Worm (Caenorhabditis elegans) whole organism, L3 larva: ENCODE results near the gene ugt-14.

Experiments used
- R02D3.7 ChIP-seq: fragments of 150-350 bp; optimal IDR thresholded peaks from 2 replicates; lab custom pipeline; 2014; ENCODE audit warnings: missing biosample characterization, missing genetic modification characterization
- aly-2 ChIP-seq: fragments of 150-350 bp; optimal IDR thresholded peaks from 2 replicates; lab custom pipeline; 2014; ENCODE audit warnings: missing biosample characterization, missing genetic modification characterization
- ama-1 ChIP-seq: fragments of 150-350 bp; optimal IDR thresholded peaks from 2 replicates; lab custom pipeline; 2018
- ceh-16 ChIP-seq: sonication (generic microtip); optimal IDR thresholded peaks from 2 replicates; lab custom pipeline; 2017; ENCODE audit warnings: missing biosample characterization, missing genetic modification characterization
- egl-5 ChIP-seq: fragments of 150-350 bp; optimal IDR thresholded peaks from 2 replicates; lab custom pipeline; 2017; ENCODE audit warnings: missing biosample characterization, missing genetic modification reagents, missing genetic modification characterization, inconsistent platforms
- elt-1 ChIP-seq: fragments of 150-350 bp; optimal IDR thresholded peaks from 2 replicates; lab custom pipeline; 2014; ENCODE audit warnings: missing biosample characterization, missing genetic modification characterization
- elt-2 ChIP-seq: sonication (generic microtip); optimal IDR thresholded peaks from 2 replicates; lab custom pipeline; 2016; ENCODE audit warnings: missing genetic modification reagents, mild to moderate bottlenecking, missing genetic modification characterization, missing compliant biosample characterization
- eor-1 ChIP-seq, 2 experiments: fragments of 150-350 bp; optimal IDR thresholded peaks; 2 replicates each; lab custom pipeline; 2014 to 2018; ENCODE audit warnings: missing biosample characterization in 2 of 2, missing genetic modification characterization in 2 of 2
- fkh-2 ChIP-seq: fragments of 150-350 bp; optimal IDR thresholded peaks from 2 replicates; lab custom pipeline; 2014; ENCODE audit warnings: missing biosample characterization, missing genetic modification reagents, missing genetic modification characterization
- jun-1 ChIP-seq: fragments of 150-350 bp; optimal IDR thresholded peaks from 2 replicates; lab custom pipeline; 2014; ENCODE audit warnings: missing biosample characterization, missing genetic modification reagents, missing genetic modification characterization
- lin-15B ChIP-seq: fragments of 150-350 bp; optimal IDR thresholded peaks from 2 replicates; lab custom pipeline; 2014; ENCODE audit warnings: missing biosample characterization, missing genetic modification characterization
- lin-39 ChIP-seq: fragments of 150-350 bp; optimal IDR thresholded peaks from 2 replicates; lab custom pipeline; 2018; ENCODE audit warnings: missing biosample characterization, missing genetic modification reagents, missing genetic modification characterization
- lsy-12 ChIP-seq: sonication (generic microtip); optimal IDR thresholded peaks from 2 replicates; lab custom pipeline; 2016; ENCODE audit warnings: mild to moderate bottlenecking, missing genetic modification characterization, missing compliant biosample characterization
- nhr-12 ChIP-seq: fragments of 150-350 bp; optimal IDR thresholded peaks from 2 replicates; lab custom pipeline; 2014; ENCODE audit warnings: missing biosample characterization, missing genetic modification characterization
- nhr-23 ChIP-seq: fragments of 150-350 bp; optimal IDR thresholded peaks from 2 replicates; lab custom pipeline; 2014; ENCODE audit warnings: missing biosample characterization, missing genetic modification reagents, missing genetic modification characterization
- nhr-237 ChIP-seq: fragments of 150-350 bp; optimal IDR thresholded peaks from 2 replicates; lab custom pipeline; 2014; ENCODE audit warnings: missing biosample characterization, missing genetic modification characterization
- nhr-25 ChIP-seq: sonication (generic microtip); optimal IDR thresholded peaks from 2 replicates; lab custom pipeline; 2017; ENCODE audit warnings: missing biosample characterization, missing genetic modification characterization
- nhr-28 ChIP-seq: fragments of 150-350 bp; optimal IDR thresholded peaks from 2 replicates; lab custom pipeline; 2014; ENCODE audit warnings: missing biosample characterization, missing genetic modification characterization
- nhr-43 ChIP-seq: sonication (generic microtip); optimal IDR thresholded peaks from 2 replicates; lab custom pipeline; 2016; ENCODE audit warnings: mild to moderate bottlenecking, missing genetic modification characterization, missing compliant biosample characterization; ENCODE audit not compliant: poor library complexity, severe bottlenecking
- nhr-67 ChIP-seq: fragments of 150-350 bp; optimal IDR thresholded peaks from 2 replicates; lab custom pipeline; 2014; ENCODE audit warnings: missing biosample characterization, missing genetic modification characterization
- nhr-76 ChIP-seq: fragments of 150-350 bp; sonication (generic microtip); optimal IDR thresholded peaks from 5 replicates; lab custom pipeline; 2014; ENCODE audit warnings: missing biosample characterization, missing genetic modification characterization
- nhr-77 ChIP-seq: fragments of 150-350 bp; optimal IDR thresholded peaks from 2 replicates; lab custom pipeline; 2014; ENCODE audit warnings: missing biosample characterization, missing genetic modification characterization
- sea-2 ChIP-seq: fragments of 150-350 bp; sonication (generic microtip); optimal IDR thresholded peaks from 4 replicates; lab custom pipeline; 2014; ENCODE audit warnings: missing biosample characterization, missing genetic modification reagents, missing genetic modification characterization
- snpc-4 ChIP-seq: fragments of 150-350 bp; optimal IDR thresholded peaks from 2 replicates; lab custom pipeline; 2014; ENCODE audit warnings: missing biosample characterization, missing genetic modification characterization
- unc-39 ChIP-seq: sonication (generic microtip); optimal IDR thresholded peaks from 4 replicates; lab custom pipeline; 2017; ENCODE audit warnings: missing biosample characterization, missing genetic modification characterization
- zag-1 ChIP-seq: fragments of 150-350 bp; optimal IDR thresholded peaks from 2 replicates; lab custom pipeline; 2014; ENCODE audit warnings: missing biosample characterization, missing genetic modification characterization
- ztf-11 ChIP-seq: fragments of 150-350 bp; optimal IDR thresholded peaks from 2 replicates; lab custom pipeline; 2014; ENCODE audit warnings: missing biosample characterization, missing genetic modification characterization

Gene ugt-14

ce11 chrV:4948635-4949034 lies 42.6 kb downstream of the ugt-14 start, which contains the start of gene str-209:
Gene str-209 (plus strand): TSS chrV:4948935.
- no peak for TF ChIP-seq elt-2 (tag; lab: Kevin White, UChicago)
- TF ChIP-seq egl-5 (tag; lab: Kevin White, UChicago): no peak
- TF ChIP-seq lsy-12: no peak
- no peak for TF ChIP-seq R02D3.7
- no peak for TF ChIP-seq nhr-67
- TF ChIP-seq unc-39: no peak
- TF ChIP-seq eor-1 (tag; optimal IDR thresholded peaks at IDR 0.05; lab: Kevin White, UChicago): no peak
- no peak for TF ChIP-seq aly-2 (tag; lab: Kevin White, UChicago)
- no peak for TF ChIP-seq snpc-4 (tag; lab: Kevin White, UChicago)
- no peak for TF ChIP-seq nhr-25 (tag; lab: Kevin White, UChicago)
- no peak for TF ChIP-seq lin-39
- no peak for TF ChIP-seq zag-1 (tag; lab: Kevin White, UChicago)
- TF ChIP-seq elt-1 (tag; lab: Kevin White, UChicago): no peak

- TF ChIP-seq nhr-43 (tag; lab: Kevin White, UChicago) (no peak), fkh-2 (tag; lab: Kevin White, UChicago) (no peak), ceh-16 (no peak), nhr-237 (tag; lab: Kevin White, UChicago) (no peak), nhr-12 (tag; lab: Kevin White, UChicago) (no peak), nhr-76 (tag; lab: Kevin White, UChicago) (no peak)
- TF ChIP-seq, all 47 proteins: peak for 0
Observed at ce11 chrV:4951434-4951833, 45.4 kb downstream of the ugt-14 start, which contains the start of gene str-207. Gene str-207 (plus strand): TSS chrV:4951734.

- TF ChIP-seq nhr-12 (tag; lab: Kevin White, UChicago): no peak
- TF ChIP-seq elt-1 (tag; lab: Kevin White, UChicago): no peak
- TF ChIP-seq, all 47 proteins: peak for 0
Observed at ce11 chrV:4956529-4956928, 50.5 kb downstream of the ugt-14 start, which contains the start of gene str-208. Gene str-208 (plus strand): TSS chrV:4956829.

DNA sequence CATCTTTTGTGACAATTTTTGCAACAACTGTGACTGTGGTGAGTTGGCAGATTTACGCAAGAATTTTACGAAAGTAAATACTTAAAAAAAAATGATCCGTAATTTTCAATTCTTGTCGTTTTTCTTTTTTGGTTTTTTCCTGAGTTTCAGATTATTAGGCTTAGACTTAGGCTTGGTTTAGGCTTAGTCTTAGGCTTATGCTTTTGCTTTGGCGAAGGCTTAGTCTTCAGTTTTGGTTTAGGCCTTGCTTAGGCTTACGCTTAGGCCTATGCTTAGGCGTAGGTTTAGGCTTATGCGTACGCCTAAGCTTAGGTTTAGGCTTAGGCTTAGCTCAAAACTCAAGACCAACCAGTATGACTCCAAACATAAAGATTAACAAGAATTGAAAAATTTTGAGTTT lies 51.6 kb downstream of the ugt-14 start:
- no peak for TF ChIP-seq nhr-76 (tag; lab: Kevin White, UChicago)
- no peak for TF ChIP-seq sea-2 (GFP tag; lab: Kevin White, UChicago)
- no peak for TF ChIP-seq ztf-11 (tag; lab: Kevin White, UChicago)
- no peak for TF ChIP-seq lin-15B
- TF ChIP-seq jun-1 (tag; lab: Kevin White, UChicago): no peak
- no peak for TF ChIP-seq ama-1 (lab: Kevin White, UChicago)
- TF ChIP-seq nhr-23 (tag; lab: Kevin White, UChicago): no peak
- no peak for TF ChIP-seq snpc-4 (tag; lab: Kevin White, UChicago)
- no peak for TF ChIP-seq nhr-77 (tag; lab: Kevin White, UChicago)
- no peak for TF ChIP-seq aly-2 (tag; lab: Kevin White, UChicago)
- no peak for TF ChIP-seq nhr-28
